Fruit fly (Drosophila melanogaster): ENCODE measurements around the gene PH4alphaMP.

PH4alphaMP gene

DNA sequence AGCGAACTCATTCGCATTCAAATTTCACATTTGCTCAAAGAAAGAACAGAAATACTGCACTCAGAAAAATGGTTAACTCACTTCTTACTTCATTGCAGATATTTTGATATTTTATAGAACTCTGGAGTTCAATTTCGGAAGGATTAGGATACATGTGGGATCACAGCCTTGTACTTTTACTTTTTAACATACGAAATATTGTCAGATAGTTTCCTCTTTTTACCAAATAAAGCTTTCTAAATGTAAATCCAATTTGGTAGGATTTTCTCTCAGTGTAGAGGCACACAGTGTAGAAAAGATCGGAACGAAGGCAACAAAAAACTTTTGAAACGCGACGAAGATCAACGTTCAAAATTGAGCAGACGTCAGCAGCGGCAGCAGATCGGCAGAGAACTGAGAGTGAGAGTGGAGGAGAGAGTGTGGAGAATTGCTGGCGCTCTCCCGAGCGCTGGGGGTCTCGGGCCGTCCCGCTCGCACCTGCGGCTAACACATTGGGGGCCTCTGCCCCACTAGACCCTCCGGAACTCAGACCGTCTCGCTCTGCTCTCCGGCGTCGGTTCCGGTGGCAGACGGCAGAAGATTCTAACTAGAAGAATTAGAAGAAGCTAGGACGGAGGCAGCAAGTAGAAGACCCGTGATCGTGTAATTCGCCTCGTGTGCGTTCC is 36.2 kb upstream of the PH4alphaMP start, which contains the start of gene tmod (continued):
- no peak for TF ChIP-seq chn (GFP tag; optimal IDR thresholded peaks at IDR 0.05)
- no peak for TF ChIP-seq CG15479 (GFP tag; optimal IDR thresholded peaks at IDR 0.05)
- 0 out of 2 replicates have a peak, but pooled peaks have one; percentile 30 for TF ChIP-seq toy (GFP tag; IDR thresholded peaks at IDR 0.05)
- TF ChIP-seq Dek (tag; optimal IDR thresholded peaks at IDR 0.05), result no peak
- TF ChIP-seq Rx (GFP tag; IDR thresholded peaks at IDR 0.05), result peak; percentile 37; the same call in 1 of the 2 replicates
- TF ChIP-seq CG8281 (tag; optimal IDR thresholded peaks at IDR 0.05), result peak; percentile 23
- TF ChIP-seq CkIIα-i1 (GFP tag; IDR thresholded peaks at IDR 0.05), result no peak
- no peak for TF ChIP-seq CG15011 (GFP tag; optimal IDR thresholded peaks at IDR 0.05)
- no peak for TF ChIP-seq slou (GFP tag; optimal IDR thresholded peaks at IDR 0.05)
- no peak for TF ChIP-seq Gsc (GFP tag; IDR thresholded peaks at IDR 0.05)
- no peak for TF ChIP-seq NC2β (GFP tag; optimal IDR thresholded peaks at IDR 0.05)
- no peak for TF ChIP-seq sc (optimal IDR thresholded peaks at IDR 0.05)
- TF ChIP-seq sc (GFP tag; optimal IDR thresholded peaks at IDR 0.05), result peak; percentile 55
- peak; percentile 46 for TF ChIP-seq tap (tag; optimal IDR thresholded peaks at IDR 0.05)
- TF ChIP-seq ken (GFP tag; IDR thresholded peaks at IDR 0.05), result peak; percentile 66; the same call in 2 of the 3 replicates
- TF ChIP-seq Nf-YC (tag; optimal IDR thresholded peaks at IDR 0.05), result peak; percentile 15
- peak; percentile 24 for TF ChIP-seq CG33213 (GFP tag; optimal IDR thresholded peaks at IDR 0.05)
- TF ChIP-seq aop (GFP tag; IDR thresholded peaks at IDR 0.05), result peak; percentile 95
- TF ChIP-seq chm (GFP tag; IDR thresholded peaks at IDR 0.05), result peak; percentile 52; the same call in 1 of the 2 replicates
- no peak for TF ChIP-seq wdn (GFP tag; IDR thresholded peaks at IDR 0.05)
- peak; percentile 65 for TF ChIP-seq Sox100B (GFP tag; optimal IDR thresholded peaks at IDR 0.05)
- peak; percentile 5 for TF ChIP-seq CG15696 (tag; optimal IDR thresholded peaks at IDR 0.05)
- no peak for TF ChIP-seq CG2202 (tag; optimal IDR thresholded peaks at IDR 0.05)
- no peak for TF ChIP-seq Dp (GFP tag; optimal IDR thresholded peaks at IDR 0.05)
- TF ChIP-seq Med (GFP tag), result peak; percentile 81
- TF ChIP-seq unc-4 (GFP tag; IDR thresholded peaks at IDR 0.05; ENCODE audit: partially characterized antibody), result no peak
- no peak for TF ChIP-seq cg (GFP tag; optimal IDR thresholded peaks at IDR 0.05)
- TF ChIP-seq Ssrp (tag; optimal IDR thresholded peaks at IDR 0.05), result peak; percentile 62
- TF ChIP-seq CG9876 (GFP tag; optimal IDR thresholded peaks at IDR 0.05), result no peak
- TF ChIP-seq zfh1 (GFP tag; IDR thresholded peaks at IDR 0.05), result 0 out of 3 replicates have a peak, but pooled peaks have one; percentile 29
- no peak for TF ChIP-seq CG16813 (GFP tag; IDR thresholded peaks at IDR 0.05; ENCODE audit: partially characterized antibody)
- no peak for TF ChIP-seq CG4617 (GFP tag; optimal IDR thresholded peaks at IDR 0.05; ENCODE audit: borderline replicate concordance)
- TF ChIP-seq CG8924 (tag; optimal IDR thresholded peaks at IDR 0.05), result peak; percentile 48
- TF ChIP-seq CG31224 (GFP tag; IDR thresholded peaks at IDR 0.05), result no peak
- TF ChIP-seq Blimp-1 (GFP tag; optimal IDR thresholded peaks at IDR 0.05), result peak; percentile 74
- TF ChIP-seq CG1647 (GFP tag; optimal IDR thresholded peaks at IDR 0.05), result no peak
- peak; percentile 34; the same call in 1 of the 2 replicates for TF ChIP-seq sob (GFP tag; IDR thresholded peaks at IDR 0.05)
- TF ChIP-seq Taf1 (GFP tag; IDR thresholded peaks at IDR 0.05), result no peak
- peak; percentile 7 for TF ChIP-seq Dad (GFP tag; optimal IDR thresholded peaks at IDR 0.05)
- no peak for TF ChIP-seq CG17361 (GFP tag; IDR thresholded peaks at IDR 0.05)
- peak; percentile 27 for TF ChIP-seq Camta (GFP tag; optimal IDR thresholded peaks at IDR 0.05)
- TF ChIP-seq Sry-β (GFP tag; optimal IDR thresholded peaks at IDR 0.05), result peak; percentile 32
- peak; percentile 35 for TF ChIP-seq Spps (tag; optimal IDR thresholded peaks at IDR 0.05)
- TF ChIP-seq run (tag; optimal IDR thresholded peaks at IDR 0.05), result peak; percentile 31
- TF ChIP-seq Bgb (GFP tag; IDR thresholded peaks at IDR 0.05; ENCODE audit: partially characterized antibody), result no peak; the same call in 1 of the 2 replicates
- no peak for TF ChIP-seq ham (GFP tag; IDR thresholded peaks at IDR 0.05)
- TF ChIP-seq CG5180 (GFP tag; optimal IDR thresholded peaks at IDR 0.05), result peak; percentile 21
- TF ChIP-seq Vsx1 (GFP tag; optimal IDR thresholded peaks at IDR 0.05), result no peak
- peak; percentile 20 for TF ChIP-seq tx (GFP tag; optimal IDR thresholded peaks at IDR 0.05)
- TF ChIP-seq pros (GFP tag; optimal IDR thresholded peaks at IDR 0.05), result no peak
